Fruit fly (Drosophila melanogaster): ENCODE results near the gene dnc.
"Not testable (repeated sequence)": the region's sequence is repeated elsewhere in the genome, so short reads cannot be mapped to it uniquely, and the experiment has no call there.

DNA sequence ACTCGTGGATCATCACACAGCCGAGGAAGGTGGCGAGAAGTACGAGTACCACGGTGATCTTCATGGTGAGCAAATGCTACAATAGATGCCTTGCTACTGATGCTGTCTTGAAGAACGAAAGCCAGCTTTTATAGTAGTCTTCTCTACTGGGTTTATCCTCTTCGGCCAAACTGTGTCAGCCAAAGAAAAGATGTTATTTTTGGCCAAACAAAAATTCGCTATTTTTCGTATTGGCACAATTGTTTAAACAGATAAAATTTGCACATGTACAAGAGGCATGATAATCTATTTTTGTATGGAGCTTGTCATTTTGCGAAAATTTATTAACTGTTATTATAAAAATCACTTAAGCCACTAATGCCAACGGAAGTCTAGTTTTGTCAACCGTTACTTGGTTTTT, 64.2 kb downstream of the dnc start, which contains the start of gene ng2:
- TF ChIP-seq CG8478, CTCF (optimal IDR thresholded peaks at IDR 0.05): not testable (repeated sequence)

All from S2 (cell line).